Worm (Caenorhabditis elegans): ENCODE data around the gene his-6.

- no peak for TF ChIP-seq F13H6.1 (tag; optimal IDR thresholded peaks at IDR 0.05)
- TF ChIP-seq pha-4 (tag; optimal IDR thresholded peaks at IDR 0.05): no peak
- no peak for TF ChIP-seq tbx-7 (tag; optimal IDR thresholded peaks at IDR 0.05)
- TF ChIP-seq rnt-1 (tag; optimal IDR thresholded peaks at IDR 0.05): no peak
- no peak for TF ChIP-seq ceh-24 (tag; optimal IDR thresholded peaks at IDR 0.05)
- TF ChIP-seq ahr-1 (tag; optimal IDR thresholded peaks at IDR 0.05): no peak
- TF ChIP-seq ets-4 (tag; optimal IDR thresholded peaks at IDR 0.05): no peak
- TF ChIP-seq pqm-1 (tag; optimal IDR thresholded peaks at IDR 0.05): no peak
- no peak for TF ChIP-seq ama-1 (optimal IDR thresholded peaks at IDR 0.05)
- no peak for TF ChIP-seq fax-1 (tag; optimal IDR thresholded peaks at IDR 0.05)
Observed at ce11 chrV:8560916-8561315, 26.1 kb upstream of the his-6 start, which contains the start of gene acr-16.
